Fruit fly (Drosophila melanogaster) whole organism, embryonic: ENCODE measurements around the gene CG15814.

ENCODE experiments used
- CG10267 ChIP-seq: fragments of 200-800 bp; sonication (Bioruptor generic); optimal IDR thresholded peaks from 2 replicates; lab custom pipeline; 2018; ENCODE audit warnings: missing biosample characterization, mild to moderate bottlenecking, missing genetic modification characterization, moderate library complexity
- CG10366 ChIP-seq: fragments of 200-800 bp; sonication (Bioruptor generic); IDR thresholded peaks from 2 replicates; pipeline ENCODE4 v1.3.6; 2022; ENCODE audit warnings: missing biosample characterization, missing genetic modification characterization
- CG11398 ChIP-seq: fragments of 200-800 bp; sonication (Bioruptor generic); optimal IDR thresholded peaks from 2 replicates; lab custom pipeline; 2016; ENCODE audit warnings: missing biosample characterization, missing genetic modification characterization
- CG11696 ChIP-seq: fragments of 200-800 bp; sonication (Bioruptor generic); IDR thresholded peaks from 2 replicates; pipeline ENCODE4 v1.3.6; 2022; ENCODE audit warnings: missing biosample characterization, missing genetic modification characterization
- CG12104 ChIP-seq: fragments of 200-800 bp; sonication (Bioruptor generic); optimal IDR thresholded peaks from 3 replicates; lab custom pipeline; 2016; ENCODE audit warnings: missing biosample characterization, missing genetic modification characterization
- CG13624 ChIP-seq: fragments of 200-800 bp; sonication (Bioruptor generic); optimal IDR thresholded peaks from 2 replicates; lab custom pipeline; 2016; ENCODE audit warnings: missing biosample characterization, missing genetic modification characterization
- CG15479 ChIP-seq: fragments of 200-800 bp; sonication (Bioruptor generic); optimal IDR thresholded peaks from 3 replicates; lab custom pipeline; 2019; ENCODE audit warnings: missing biosample characterization, mild to moderate bottlenecking, missing genetic modification characterization, moderate library complexity
- CG16779 ChIP-seq: fragments of 200-800 bp; sonication (Bioruptor generic); IDR thresholded peaks from 2 replicates; pipeline ENCODE4 v1.3.6; 2022; ENCODE audit warnings: missing biosample characterization, missing genetic modification characterization
- CG30403 ChIP-seq: fragments of 200-800 bp; sonication (Bioruptor generic); optimal IDR thresholded peaks from 3 replicates; lab custom pipeline; 2016; ENCODE audit warnings: missing biosample characterization, missing genetic modification characterization
- CG32532 ChIP-seq: fragments of 200-800 bp; sonication (Bioruptor generic); IDR thresholded peaks from 2 replicates; pipeline ENCODE4 v1.3.6; 2022; ENCODE audit warnings: missing biosample characterization, missing genetic modification characterization
- CG3281 ChIP-seq: fragments of 200-800 bp; sonication (Bioruptor generic); optimal IDR thresholded peaks from 3 replicates; lab custom pipeline; 2017; ENCODE audit warnings: missing biosample characterization, mild to moderate bottlenecking, missing genetic modification characterization
- CG34376 ChIP-seq: fragments of 200-800 bp; sonication (Bioruptor generic); optimal IDR thresholded peaks from 2 replicates; lab custom pipeline; 2018; ENCODE audit warnings: missing biosample characterization, mild to moderate bottlenecking, missing genetic modification characterization
- CG4360 ChIP-seq: fragments of 200-800 bp; sonication (Bioruptor generic); IDR thresholded peaks from 2 replicates; pipeline ENCODE4 v1.3.6; 2022; ENCODE audit warnings: missing biosample characterization, missing genetic modification characterization
- CG5180 ChIP-seq: fragments of 200-800 bp; sonication (Bioruptor generic); optimal IDR thresholded peaks from 3 replicates; lab custom pipeline; 2017; ENCODE audit warnings: missing biosample characterization, missing genetic modification characterization, mild to moderate bottlenecking, moderate library complexity, missing genetic modification reagents
- CG5245 ChIP-seq: fragments of 200-800 bp; sonication (Bioruptor generic); optimal IDR thresholded peaks from 3 replicates; lab custom pipeline; 2016; ENCODE audit warnings: missing biosample characterization, missing genetic modification characterization
- CG6683 ChIP-seq: fragments of 200-800 bp; sonication (Bioruptor generic); optimal IDR thresholded peaks from 2 replicates; lab custom pipeline; 2017; ENCODE audit warnings: missing biosample characterization, mild to moderate bottlenecking, missing genetic modification characterization, missing genetic modification reagents
- CG6765 ChIP-seq: fragments of 200-800 bp; sonication (Bioruptor generic); optimal IDR thresholded peaks from 3 replicates; lab custom pipeline; 2017; ENCODE audit warnings: missing biosample characterization, mild to moderate bottlenecking, missing genetic modification characterization
- CG7372 ChIP-seq: fragments of 200-800 bp; sonication (Bioruptor generic); IDR thresholded peaks from 2 replicates; pipeline ENCODE4 v1.3.6; 2022; ENCODE audit warnings: missing biosample characterization, missing genetic modification characterization
- CG7556 ChIP-seq: fragments of 200-800 bp; sonication (Bioruptor generic); optimal IDR thresholded peaks from 2 replicates; lab custom pipeline; 2017; ENCODE audit warnings: missing biosample characterization, mild to moderate bottlenecking, missing genetic modification characterization
- CG7839 ChIP-seq: fragments of 200-800 bp; sonication (Bioruptor generic); optimal IDR thresholded peaks from 3 replicates; lab custom pipeline; 2018; ENCODE audit warnings: missing biosample characterization, mild to moderate bottlenecking, missing genetic modification characterization, moderate library complexity
- CG8388 ChIP-seq: fragments of 200-800 bp; sonication (Bioruptor generic); optimal IDR thresholded peaks from 2 replicates; lab custom pipeline; 2019; ENCODE audit warnings: missing biosample characterization, mild to moderate bottlenecking, missing genetic modification characterization, moderate library complexity
- CG8765 ChIP-seq: fragments of 200-800 bp; sonication (Bioruptor generic); IDR thresholded peaks from 2 replicates; pipeline ENCODE4 v1.3.6; 2022; ENCODE audit warnings: missing biosample characterization, missing genetic modification characterization
- CG9876 ChIP-seq: fragments of 200-800 bp; sonication (Bioruptor generic); optimal IDR thresholded peaks from 2 replicates; lab custom pipeline; 2016; ENCODE audit warnings: missing biosample characterization, missing genetic modification characterization
- Deaf1 ChIP-seq: fragments of 200-800 bp; optimal IDR thresholded peaks from 3 replicates; lab custom pipeline; 2019; ENCODE audit warnings: missing biosample characterization, mild to moderate bottlenecking, missing genetic modification characterization, moderate library complexity
- Ets65A ChIP-seq: fragments of 200-800 bp; sonication (Bioruptor generic); peaks from one replicate; lab custom pipeline; 2016; ENCODE audit warnings: missing biosample characterization, missing genetic modification characterization
- Hand ChIP-seq: fragments of 200-800 bp; sonication (Bioruptor generic); optimal IDR thresholded peaks from 2 replicates; lab custom pipeline; 2017; ENCODE audit warnings: mild to moderate bottlenecking, missing biosample characterization, missing genetic modification reagents, missing genetic modification characterization
- Hmx ChIP-seq: fragments of 200-800 bp; sonication (Bioruptor generic); optimal IDR thresholded peaks from 2 replicates; lab custom pipeline; 2016; ENCODE audit warnings: missing biosample characterization, missing genetic modification characterization
- Hr51 ChIP-seq, 2 experiments: fragments of 200-800 bp; sonication (Bioruptor generic); optimal IDR thresholded peaks; 2 replicates in 1 of 2; 3 replicates in 1 of 2; lab custom pipeline; 2016 to 2018; ENCODE audit warnings: missing biosample characterization in 2 of 2, missing genetic modification characterization in 2 of 2, mild to moderate bottlenecking in 1 of 2, moderate library complexity in 1 of 2
- Mes4 ChIP-seq: fragments of 200-800 bp; sonication (Bioruptor generic); optimal IDR thresholded peaks from 2 replicates; lab custom pipeline; 2016; ENCODE audit warnings: missing biosample characterization, missing genetic modification characterization
- Myb ChIP-seq: fragments of 200-800 bp; sonication (Bioruptor generic); optimal IDR thresholded peaks from 2 replicates; lab custom pipeline; 2016; ENCODE audit warnings: missing biosample characterization, missing genetic modification characterization
- NK7.1 ChIP-seq: fragments of 200-800 bp; sonication (Bioruptor generic); optimal IDR thresholded peaks from 3 replicates; lab custom pipeline; 2016; ENCODE audit warnings: missing biosample characterization, missing genetic modification characterization
- Poxn ChIP-seq: fragments of 200-800 bp; sonication (Bioruptor generic); IDR thresholded peaks from 2 replicates; pipeline ENCODE4 v1.3.6; 2022; ENCODE audit warnings: missing biosample characterization, missing genetic modification characterization
- Rfx ChIP-seq: fragments of 200-800 bp; sonication (Bioruptor generic); IDR thresholded peaks from 2 replicates; pipeline ENCODE4 v1.3.6; 2022; ENCODE audit warnings: missing biosample characterization, missing genetic modification characterization
- Sry-β ChIP-seq: fragments of 200-800 bp; sonication (Bioruptor generic); optimal IDR thresholded peaks from 2 replicates; lab custom pipeline; 2018; ENCODE audit warnings: missing biosample characterization, mild to moderate bottlenecking, missing genetic modification characterization, moderate library complexity
- bsh ChIP-seq, 2 experiments: fragments of 200-800 bp; sonication (Bioruptor generic); optimal IDR thresholded peaks; 2 replicates each; lab custom pipeline; 2017 to 2018; ENCODE audit warnings: mild to moderate bottlenecking in 2 of 2, missing biosample characterization in 2 of 2, missing genetic modification characterization in 2 of 2, moderate library complexity in 1 of 2
- cad ChIP-seq: fragments of >200 bp; optimal IDR thresholded peaks from 2 replicates; lab custom pipeline; 2017; ENCODE audit warnings: missing biosample characterization, missing genetic modification characterization
- fd3F ChIP-seq: fragments of 200-800 bp; sonication (Bioruptor generic); optimal IDR thresholded peaks from 2 replicates; lab custom pipeline; 2018; ENCODE audit warnings: missing biosample characterization, mild to moderate bottlenecking, missing genetic modification characterization, moderate library complexity
- gfzf ChIP-seq: fragments of 200-800 bp; sonication (Bioruptor generic); optimal IDR thresholded peaks from 2 replicates; lab custom pipeline; 2016; ENCODE audit warnings: missing biosample characterization, mild to moderate bottlenecking, missing genetic modification characterization, moderate library complexity
- kni ChIP-seq: fragments of 200-800 bp; sonication (Bioruptor generic); optimal IDR thresholded peaks from 3 replicates; lab custom pipeline; 2017; ENCODE audit warnings: mild to moderate bottlenecking, missing biosample characterization, missing genetic modification reagents, missing genetic modification characterization
- row ChIP-seq: fragments of 200-800 bp; sonication (Bioruptor generic); IDR thresholded peaks from 3 replicates; pipeline ENCODE4 v1.3.6; 2022; ENCODE audit warnings: missing biosample characterization, missing genetic modification characterization
- salm ChIP-seq: fragments of 200-800 bp; sonication (Bioruptor generic); optimal IDR thresholded peaks from 2 replicates; lab custom pipeline; 2018; ENCODE audit warnings: missing biosample characterization, mild to moderate bottlenecking, missing genetic modification characterization
- sd ChIP-seq: fragments of 200-800 bp; sonication (Bioruptor generic); optimal IDR thresholded peaks from 3 replicates; lab custom pipeline; 2018; ENCODE audit warnings: missing biosample characterization, mild to moderate bottlenecking, missing genetic modification characterization, moderate library complexity
- slp2 ChIP-seq: fragments of 200-800 bp; sonication (Bioruptor generic); optimal IDR thresholded peaks from 2 replicates; lab custom pipeline; 2016; ENCODE audit warnings: missing biosample characterization, missing genetic modification characterization
- sqz ChIP-seq: fragments of 200-800 bp; sonication (Bioruptor generic); optimal IDR thresholded peaks from 3 replicates; lab custom pipeline; 2018; ENCODE audit warnings: missing biosample characterization, mild to moderate bottlenecking, missing genetic modification characterization
- tll ChIP-seq, 2 experiments: fragments of 200-800 bp in 1 of 2; fragments of >200 bp in 1 of 2; sonication (Bioruptor generic) in 1 of 2; optimal IDR thresholded peaks; 2 replicates each; lab custom pipeline; 2017 to 2019; ENCODE audit warnings: missing biosample characterization in 2 of 2, missing genetic modification characterization in 2 of 2, mild to moderate bottlenecking in 1 of 2, moderate library complexity in 1 of 2
- tna ChIP-seq: fragments of 200-800 bp; sonication (Bioruptor generic); IDR thresholded peaks from 2 replicates; pipeline ENCODE4 v1.3.6; 2022; ENCODE audit warnings: missing biosample characterization, missing genetic modification characterization; ENCODE audit not compliant: partially characterized antibody
- toy ChIP-seq: fragments of 200-800 bp; sonication (Bioruptor generic); IDR thresholded peaks from 2 replicates; pipeline ENCODE4 v1.3.6; 2022; ENCODE audit warnings: missing biosample characterization, missing genetic modification characterization
- ttk ChIP-seq: fragments of 200-800 bp; sonication (Bioruptor generic); IDR thresholded peaks from 2 replicates; pipeline ENCODE4 v2.1.2; 2022; ENCODE audit warnings: missing biosample characterization, missing genetic modification characterization
- unc-4 ChIP-seq: fragments of 200-800 bp; sonication (Bioruptor generic); IDR thresholded peaks from 2 replicates; pipeline ENCODE4 v1.3.6; 2022; ENCODE audit warnings: missing biosample characterization, missing genetic modification characterization; ENCODE audit not compliant: partially characterized antibody
- yki ChIP-seq: fragments of >200 bp; optimal IDR thresholded peaks from 3 replicates; lab custom pipeline; 2018

Gene CG15814

dm6 chrX:17856458-17857277 is 6.5 kb upstream of the CG15814 start, which contains the start of gene Srx (continued):
- TF ChIP-seq tll (GFP tag; optimal IDR thresholded peaks at IDR 0.05; lab: Kevin White, UChicago) (no peak), CG8765 (GFP tag; lab: Robert Waterston, UW) (no peak), tna (no peak), CG11696 (GFP tag; lab: Robert Waterston, UW) (no peak), Poxn (GFP tag; lab: Robert Waterston, UW) (no peak), Hr51 (GFP tag; optimal IDR thresholded peaks at IDR 0.05; lab: Kevin White, UChicago) (peak in 1 of 2 experiments; percentile 25), Ets65A (GFP tag; lab: Kevin White, UChicago) (peak; percentile 68), CG7839 (tag; lab: Kevin White, UChicago) (peak; percentile 24), Hmx (no peak), CG9876 (GFP tag; lab: Kevin White, UChicago) (no peak), CG10267 (tag; lab: Kevin White, UChicago) (peak; percentile 15), CG6765 (no peak), CG12104 (GFP tag; lab: Kevin White, UChicago) (no peak), CG30403 (GFP tag; lab: Kevin White, UChicago) (peak; percentile 28), bsh (GFP tag; optimal IDR thresholded peaks at IDR 0.05; lab: Kevin White, UChicago) (peak in 1 of 2 experiments; percentile 13), Deaf1 (tag; lab: Kevin White, UChicago) (no peak), slp2 (GFP tag; lab: Kevin White, UChicago) (no peak), gfzf (GFP tag; lab: Kevin White, UChicago) (peak; percentile 2), CG7372 (GFP tag; lab: Robert Waterston, UW) (no peak), CG15479 (GFP tag; lab: Kevin White, UChicago) (no peak), toy (no peak), sqz (no peak), CG11398 (GFP tag; lab: Kevin White, UChicago) (no peak), CG4360 (GFP tag; lab: Robert Waterston, UW) (no peak), fd3F (GFP tag; lab: Kevin White, UChicago) (no peak), Rfx (GFP tag; lab: Robert Waterston, UW) (peak; percentile 29; the same call in 1 of the 2 replicates), CG34376 (GFP tag; lab: Kevin White, UChicago) (peak; percentile 79), CG3281 (GFP tag; lab: Kevin White, UChicago) (peak; percentile 7), salm (tag; lab: Kevin White, UChicago) (no peak), Hand (GFP tag; lab: Kevin White, UChicago) (no peak), Mes4 (GFP tag; lab: Kevin White, UChicago) (no peak), Myb (peak; percentile 81), CG16779 (GFP tag; lab: Robert Waterston, UW) (no peak), CG7556 (GFP tag; lab: Kevin White, UChicago) (peak; percentile 5), CG10366 (GFP tag; lab: Robert Waterston, UW) (no peak), CG13624 (GFP tag; lab: Kevin White, UChicago) (no peak), cad (GFP tag; lab: Kevin White, UChicago) (no peak), CG6683 (GFP tag; lab: Kevin White, UChicago) (no peak), CG5180 (no peak), CG5245 (GFP tag; lab: Kevin White, UChicago) (no peak), kni (GFP tag; lab: Kevin White, UChicago) (no peak), ttk (GFP tag; lab: Robert Waterston, UW) (no peak), sd (tag; lab: Kevin White, UChicago) (no peak), unc-4 (GFP tag; lab: Robert Waterston, UW) (no peak), CG32532 (GFP tag; lab: Robert Waterston, UW) (no peak), Sry-β (GFP tag; lab: Kevin White, UChicago) (no peak), row (peak; percentile 43; the same call in 2 of the 3 replicates), yki (lab: Kevin White, UChicago) (no peak), CG8388 (GFP tag; lab: Kevin White, UChicago) (no peak), NK7.1 (GFP tag; lab: Kevin White, UChicago) (no peak)
